Fruit fly (Drosophila melanogaster) whole organism, wandering third instar larva: ENCODE data around the gene CG12607.

ENCODE experiments used
- Abd-B ChIP-seq: fragments of >200 bp; optimal IDR thresholded peaks from 2 replicates; lab custom pipeline; 2017; ENCODE audit warnings: missing biosample characterization, missing genetic modification characterization
- CG32264 ChIP-seq: fragments of 200-800 bp; sonication (Bioruptor generic); optimal IDR thresholded peaks from 2 replicates; lab custom pipeline; 2016; ENCODE audit warnings: missing biosample characterization, missing genetic modification characterization
- CG9705 ChIP-seq: fragments of 200-800 bp; sonication (Bioruptor generic); optimal IDR thresholded peaks from 2 replicates; lab custom pipeline; 2018; ENCODE audit warnings: missing biosample characterization, mild to moderate bottlenecking, missing genetic modification characterization
- CrebA ChIP-seq: fragments of 200-800 bp; sonication (Bioruptor generic); optimal IDR thresholded peaks from 2 replicates; lab custom pipeline; 2016; ENCODE audit warnings: missing biosample characterization, mild to moderate bottlenecking, missing genetic modification characterization, borderline replicate concordance
- Dfd ChIP-seq: fragments of >200 bp; optimal IDR thresholded peaks from 2 replicates; lab custom pipeline; 2017; ENCODE audit warnings: missing biosample characterization, missing genetic modification characterization
- Dif ChIP-seq: fragments of 200-275, 200-300 bp; sonication (Bioruptor generic); optimal IDR thresholded peaks from 2 replicates; lab custom pipeline; 2018; ENCODE audit warnings: missing biosample characterization, missing genetic modification characterization; ENCODE audit not compliant: partially characterized antibody
- GATAd ChIP-seq: sonication (Bioruptor generic); optimal IDR thresholded peaks from 2 replicates; lab custom pipeline; 2016; ENCODE audit warnings: missing biosample characterization, missing genetic modification characterization
- HLH106 ChIP-seq: fragments of 200-800 bp; optimal IDR thresholded peaks from 3 replicates; lab custom pipeline; 2019; ENCODE audit warnings: missing biosample characterization, mild to moderate bottlenecking, missing genetic modification characterization, moderate library complexity
- Hnf4 ChIP-seq: fragments of 200-800 bp; sonication (Bioruptor generic); optimal IDR thresholded peaks from 2 replicates; lab custom pipeline; 2016; ENCODE audit warnings: missing biosample characterization, mild to moderate bottlenecking, missing genetic modification characterization
- Hr78 ChIP-seq: fragments of >200 bp; optimal IDR thresholded peaks from 2 replicates; lab custom pipeline; 2017; ENCODE audit warnings: missing biosample characterization, missing genetic modification characterization
- Hr83 ChIP-seq: fragments of 200-300 bp; sonication (Bioruptor generic); optimal IDR thresholded peaks from 2 replicates; lab custom pipeline; 2016; ENCODE audit warnings: missing biosample characterization, mild to moderate bottlenecking, missing genetic modification characterization, moderate library complexity; ENCODE audit not compliant: poor library complexity, severe bottlenecking
- Jra ChIP-seq: sonication (Bioruptor generic); optimal IDR thresholded peaks from 2 replicates; lab custom pipeline; 2016; ENCODE audit warnings: missing biosample characterization, missing genetic modification characterization
- Myc ChIP-seq: fragments of >200 bp; optimal IDR thresholded peaks from 2 replicates; lab custom pipeline; 2017
- N ChIP-seq: fragments of >200 bp; optimal IDR thresholded peaks from 2 replicates; lab custom pipeline; 2018; ENCODE audit warnings: missing biosample characterization, missing external identifiers, missing genetic modification characterization
- OdsH ChIP-seq: fragments of 200-800 bp; sonication (Bioruptor generic); optimal IDR thresholded peaks from 2 replicates; lab custom pipeline; 2016; ENCODE audit warnings: missing biosample characterization, mild to moderate bottlenecking, missing genetic modification characterization
- Rel ChIP-seq, 2 experiments: fragments of 200-800 bp; sonication (Bioruptor generic) in 1 of 2; optimal IDR thresholded peaks; 2 replicates in 1 of 2; 3 replicates in 1 of 2; lab custom pipeline; 2016 to 2019; ENCODE audit warnings: mild to moderate bottlenecking in 2 of 2, missing biosample characterization in 2 of 2, missing genetic modification characterization in 2 of 2, moderate library complexity in 1 of 2
- Sp1 ChIP-seq: fragments of 200-800 bp; sonication (Bioruptor generic); optimal IDR thresholded peaks from 3 replicates; lab custom pipeline; 2019; ENCODE audit warnings: missing biosample characterization, mild to moderate bottlenecking, missing genetic modification characterization, moderate library complexity
- Vsx2 ChIP-seq: fragments of 200-300, 225-300 bp; sonication (Bioruptor generic); optimal IDR thresholded peaks from 2 replicates; lab custom pipeline; 2018; ENCODE audit warnings: missing biosample characterization, missing genetic modification characterization; ENCODE audit not compliant: partially characterized antibody
- br ChIP-seq: fragments of 200-800 bp; sonication (Bioruptor generic); optimal IDR thresholded peaks from 2 replicates; lab custom pipeline; 2016; ENCODE audit warnings: missing biosample characterization, missing genetic modification characterization
- brk ChIP-seq: fragments of 200-800 bp; sonication (Bioruptor generic); optimal IDR thresholded peaks from 2 replicates; lab custom pipeline; 2016; ENCODE audit warnings: missing biosample characterization, mild to moderate bottlenecking, missing genetic modification characterization
- dl ChIP-seq, 2 experiments: fragments of 175-275, 200-275 bp in 1 of 2; fragments of 200-275 bp in 1 of 2; sonication (Bioruptor generic); optimal IDR thresholded peaks; lab custom pipeline; 2018; ENCODE audit warnings: mild to moderate bottlenecking in 2 of 2, missing biosample characterization in 2 of 2, missing genetic modification characterization in 2 of 2, moderate library complexity in 2 of 2; ENCODE audit not compliant: partially characterized antibody in 2 of 2, insufficient read depth in 1 of 2
- dmrt93B ChIP-seq: fragments of 200-800 bp; sonication (Bioruptor generic); optimal IDR thresholded peaks from 2 replicates; lab custom pipeline; 2018; ENCODE audit warnings: missing biosample characterization, mild to moderate bottlenecking, missing genetic modification characterization
- dsf ChIP-seq: sonication (Bioruptor generic); optimal IDR thresholded peaks from 2 replicates; lab custom pipeline; 2016; ENCODE audit warnings: missing biosample characterization, missing genetic modification characterization, borderline replicate concordance
- ey ChIP-seq: fragments of 200-800 bp; sonication (Bioruptor generic); optimal IDR thresholded peaks from 2 replicates; lab custom pipeline; 2016; ENCODE audit warnings: missing biosample characterization, missing genetic modification characterization
- foxo ChIP-seq, 2 experiments: fragments of 200-800 bp; sonication (Bioruptor generic); optimal IDR thresholded peaks; 2 replicates in 1 of 2; 3 replicates in 1 of 2; lab custom pipeline; 2016 to 2017; ENCODE audit warnings: missing biosample characterization in 2 of 2, missing genetic modification characterization in 2 of 2
- fru ChIP-seq: fragments of 200-800 bp; sonication (Bioruptor generic); optimal IDR thresholded peaks from 3 replicates; lab custom pipeline; 2016; ENCODE audit warnings: missing biosample characterization, mild to moderate bottlenecking, missing genetic modification characterization
- h ChIP-seq: fragments of 200-800 bp; sonication (Bioruptor generic); optimal IDR thresholded peaks from 3 replicates; lab custom pipeline; 2016; ENCODE audit warnings: missing biosample characterization, mild to moderate bottlenecking, missing genetic modification characterization
- jim ChIP-seq: fragments of 175-275, 200-325 bp; sonication (Bioruptor generic); optimal IDR thresholded peaks from 2 replicates; lab custom pipeline; 2016; ENCODE audit warnings: missing biosample characterization, mild to moderate bottlenecking, missing genetic modification characterization
- lola ChIP-seq: fragments of >200 bp; optimal IDR thresholded peaks from 2 replicates; lab custom pipeline; 2017; ENCODE audit warnings: missing biosample characterization, missing genetic modification characterization
- pan ChIP-seq: fragments of >200 bp; optimal IDR thresholded peaks from 2 replicates; lab custom pipeline; 2017
- psq ChIP-seq: fragments of 200-800 bp; sonication (Bioruptor generic); optimal IDR thresholded peaks from 3 replicates; lab custom pipeline; 2017; ENCODE audit warnings: missing biosample characterization, mild to moderate bottlenecking, missing genetic modification characterization, moderate library complexity
- rgr ChIP-seq: fragments of 200-800 bp; sonication (Bioruptor generic); optimal IDR thresholded peaks from 3 replicates; lab custom pipeline; 2016; ENCODE audit warnings: missing biosample characterization, mild to moderate bottlenecking, missing genetic modification characterization
- sage ChIP-seq: fragments of 200-800 bp; sonication (Bioruptor generic); optimal IDR thresholded peaks from 2 replicates; lab custom pipeline; 2016; ENCODE audit warnings: missing biosample characterization, mild to moderate bottlenecking, missing genetic modification characterization
- sv ChIP-seq: fragments of 200-800 bp; sonication (Bioruptor generic); optimal IDR thresholded peaks from 3 replicates; lab custom pipeline; 2016; ENCODE audit warnings: missing biosample characterization, missing genetic modification characterization
- tai ChIP-seq: sonication (Bioruptor generic); optimal IDR thresholded peaks from 2 replicates; lab custom pipeline; 2016; ENCODE audit warnings: missing biosample characterization, missing genetic modification characterization
- usp ChIP-seq: fragments of >200 bp; optimal IDR thresholded peaks from 2 replicates; lab custom pipeline; 2017; ENCODE audit warnings: missing biosample characterization, missing genetic modification characterization
- woc ChIP-seq: sonication (Bioruptor generic); optimal IDR thresholded peaks from 2 replicates; lab custom pipeline; 2016; ENCODE audit warnings: missing biosample characterization, mild to moderate bottlenecking, missing genetic modification characterization

CG12607 gene

dm6 chr3L:4401241-4401640 lies 45.1 kb upstream of the CG12607 start:
- TF ChIP-seq Myc (lab: Kevin White, UChicago) (peak; percentile 26), Hnf4 (no peak)

- TF ChIP-seq tai (peak; percentile 57), brk (GFP tag; lab: Kevin White, UChicago) (peak; percentile 30), br (GFP tag; lab: Kevin White, UChicago) (peak; percentile 25), Vsx2 (GFP tag; lab: Kevin White, UChicago) (no peak), Hr83 (GFP tag; lab: Kevin White, UChicago) (peak; percentile 58), Jra (peak; percentile 7), CrebA (GFP tag; lab: Kevin White, UChicago) (no peak), h (GFP tag; lab: Kevin White, UChicago) (peak; percentile 43), HLH106 (tag; lab: Kevin White, UChicago) (peak; percentile 29), dmrt93B (GFP tag; lab: Kevin White, UChicago) (peak; percentile 4), ey (GFP tag; lab: Kevin White, UChicago) (peak; percentile 40), GATAd (GFP tag; lab: Kevin White, UChicago) (no peak), Dfd (GFP tag; lab: Kevin White, UChicago) (no peak), Hnf4 (peak; percentile 71), sv (GFP tag; lab: Kevin White, UChicago) (peak; percentile 17), rgr (GFP tag; lab: Kevin White, UChicago) (peak; percentile 52), Hr78 (GFP tag; lab: Kevin White, UChicago) (peak; percentile 86), Rel (GFP tag; optimal IDR thresholded peaks at IDR 0.05; lab: Kevin White, UChicago) (no peak), Rel (tag; optimal IDR thresholded peaks at IDR 0.05; lab: Kevin White, UChicago) (peak; percentile 98), foxo (GFP tag; optimal IDR thresholded peaks at IDR 0.05; lab: Kevin White, UChicago) (peak in 1 of 2 experiments; percentile 53), psq (GFP tag; lab: Kevin White, UChicago) (peak; percentile 21), sage (GFP tag; lab: Kevin White, UChicago) (peak; percentile 33), lola (GFP tag; lab: Kevin White, UChicago) (no peak), Sp1 (GFP tag; lab: Kevin White, UChicago) (peak; percentile 33), N (no peak), woc (GFP tag; lab: Kevin White, UChicago) (no peak), usp (GFP tag; lab: Kevin White, UChicago) (no peak), CG9705 (GFP tag; lab: Kevin White, UChicago) (peak; percentile 34), OdsH (no peak), dsf (GFP tag; lab: Kevin White, UChicago) (no peak), Myc (lab: Kevin White, UChicago) (no peak), Abd-B (GFP tag; lab: Kevin White, UChicago) (no peak), fru (GFP tag; lab: Kevin White, UChicago) (peak; percentile 47), CG32264 (no peak)
- TF ChIP-seq, all 38 proteins: peak for 20
Measured at dm6 chr3L:4403180-4403769, 43.1 kb upstream of the CG12607 start, which contains the start of gene Syx17. TSS of gene Syx17 (plus strand) at chr3L:4403487.

- TF ChIP-seq Sp1 (GFP tag; lab: Kevin White, UChicago): no peak
- TF ChIP-seq Rel (GFP tag; optimal IDR thresholded peaks at IDR 0.05; lab: Kevin White, UChicago): no peak
- peak; percentile 1 for TF ChIP-seq Rel (tag; optimal IDR thresholded peaks at IDR 0.05; lab: Kevin White, UChicago)
Measured at dm6 chr3L:4405922-4406321, 40.5 kb upstream of the CG12607 start, which contains the start of gene CG15019. TSS of gene CG15019 (minus strand) at chr3L:4406059.

- TF ChIP-seq Abd-B (GFP tag; lab: Kevin White, UChicago) (no peak), rgr (GFP tag; lab: Kevin White, UChicago) (peak; percentile 82), br (GFP tag; lab: Kevin White, UChicago) (peak; percentile 81), Hnf4 (peak; percentile 65), pan (lab: Kevin White, UChicago) (no peak), dl (GFP tag; optimal IDR thresholded peaks at IDR 0.05; lab: Kevin White, UChicago; ENCODE audit: insufficient read depth in 1 of 2, partially characterized antibody in 2 of 2) (peak in 1 of 2 experiments; percentile 42), N (no peak), Dif (peak; percentile 57), Jra (peak; percentile 5), Rel (GFP tag; optimal IDR thresholded peaks at IDR 0.05; lab: Kevin White, UChicago) (peak; percentile 30), Rel (tag; optimal IDR thresholded peaks at IDR 0.05; lab: Kevin White, UChicago) (peak; percentile 26), sv (GFP tag; lab: Kevin White, UChicago) (peak; percentile 84), dsf (GFP tag; lab: Kevin White, UChicago) (peak; percentile 13), ey (GFP tag; lab: Kevin White, UChicago) (peak; percentile 73), OdsH (peak; percentile 80), fru (GFP tag; lab: Kevin White, UChicago) (peak; percentile 87), h (GFP tag; lab: Kevin White, UChicago) (peak; percentile 85), dmrt93B (GFP tag; lab: Kevin White, UChicago) (peak; percentile 70), jim (GFP tag; lab: Kevin White, UChicago) (no peak), Vsx2 (GFP tag; lab: Kevin White, UChicago) (peak; percentile 44), Sp1 (GFP tag; lab: Kevin White, UChicago) (peak; percentile 88), CG9705 (GFP tag; lab: Kevin White, UChicago) (peak; percentile 63), HLH106 (tag; lab: Kevin White, UChicago) (peak; percentile 84), sage (GFP tag; lab: Kevin White, UChicago) (peak; percentile 60), brk (GFP tag; lab: Kevin White, UChicago) (peak; percentile 41), Dfd (GFP tag; lab: Kevin White, UChicago) (no peak), psq (GFP tag; lab: Kevin White, UChicago) (peak; percentile 88), foxo (GFP tag; optimal IDR thresholded peaks at IDR 0.05; lab: Kevin White, UChicago) (peak in 1 of 2 experiments; percentile 86)
Measured at dm6 chr3L:4406653-4407257, 39.6 kb upstream of the CG12607 start, which contains the start of gene TP53INP. TSS of gene TP53INP (plus strand) at chr3L:4406943.
